Worm (Caenorhabditis elegans): ENCODE data around the gene H35N09.1.

H35N09.1 gene

DNA sequence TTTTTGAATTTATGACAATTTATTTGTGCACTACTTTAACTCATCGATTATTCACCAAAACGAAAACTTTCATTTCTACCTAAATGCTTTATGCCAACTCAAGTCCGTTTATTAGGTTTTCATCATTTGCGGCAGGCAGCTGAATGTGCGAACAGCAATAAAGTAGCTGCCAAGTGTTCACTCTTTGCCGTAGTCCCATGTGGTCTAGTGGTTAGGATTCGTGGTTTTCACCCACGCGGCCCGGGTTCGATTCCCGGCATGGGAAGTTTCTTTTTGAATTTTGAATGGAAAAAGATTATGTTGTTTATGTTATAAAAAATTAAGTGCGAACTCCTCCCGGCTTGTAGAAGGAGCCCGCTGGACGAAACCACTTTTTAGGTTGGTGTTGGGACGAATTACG is 41.1 kb downstream of the H35N09.1 start (continued):
- TF ChIP-seq nhr-237 (tag; optimal IDR thresholded peaks at IDR 0.05) (no peak), ztf-1 (GFP tag; conservative IDR thresholded peaks at IDR 0.05) (no peak), ama-1 (optimal IDR thresholded peaks at IDR 0.05) (no peak), Y55F3AM.14 (GFP tag; optimal IDR thresholded peaks at IDR 0.05) (peak; percentile 36), sma-3 (GFP tag; optimal IDR thresholded peaks at IDR 0.05) (peak; percentile 39), unc-39 (tag; optimal IDR thresholded peaks at IDR 0.05) (no peak), sem-4 (tag; optimal IDR thresholded peaks at IDR 0.05) (no peak), skn-1 (tag; optimal IDR thresholded peaks at IDR 0.05) (no peak)

DNA sequence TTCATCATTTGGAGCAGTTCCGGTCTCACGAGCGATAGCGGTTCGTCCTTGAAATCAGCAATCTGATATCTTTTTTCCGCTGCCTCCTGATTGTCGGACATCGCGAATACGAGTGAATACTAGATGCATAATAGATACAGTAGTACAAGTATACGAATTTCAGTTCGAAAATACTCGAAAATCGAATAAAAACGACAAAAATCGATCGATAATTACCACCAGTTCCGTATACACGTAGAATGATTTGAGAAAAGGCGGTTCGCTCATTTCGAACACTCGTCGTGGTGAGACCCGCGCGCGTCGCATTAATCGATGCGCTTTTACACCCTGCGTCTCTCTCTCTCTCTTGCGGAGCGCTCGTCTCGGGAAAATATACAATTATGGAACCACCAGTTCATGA is 41.9 kb downstream of the H35N09.1 start, which contains the start of gene F12D9.2:
Gene F12D9.2, minus strand, starts transcription at position 101 of the 400 bp plus-strand sequence.
- TF ChIP-seq unc-39 (tag; optimal IDR thresholded peaks at IDR 0.05) = no peak
- TF ChIP-seq ztf-4 (tag; optimal IDR thresholded peaks at IDR 0.05) = no peak
- no peak for TF ChIP-seq mbf-1 (tag; optimal IDR thresholded peaks at IDR 0.05)
- no peak for TF ChIP-seq dmd-4 (tag; optimal IDR thresholded peaks at IDR 0.05)
- no peak for TF ChIP-seq ceh-82 (tag; optimal IDR thresholded peaks at IDR 0.05)
- no peak for TF ChIP-seq aly-2 (tag; optimal IDR thresholded peaks at IDR 0.05)
- no peak for TF ChIP-seq Y55F3AM.14 (GFP tag; optimal IDR thresholded peaks at IDR 0.05)
- no peak for TF ChIP-seq elt-3 (tag; optimal IDR thresholded peaks at IDR 0.05)

DNA sequence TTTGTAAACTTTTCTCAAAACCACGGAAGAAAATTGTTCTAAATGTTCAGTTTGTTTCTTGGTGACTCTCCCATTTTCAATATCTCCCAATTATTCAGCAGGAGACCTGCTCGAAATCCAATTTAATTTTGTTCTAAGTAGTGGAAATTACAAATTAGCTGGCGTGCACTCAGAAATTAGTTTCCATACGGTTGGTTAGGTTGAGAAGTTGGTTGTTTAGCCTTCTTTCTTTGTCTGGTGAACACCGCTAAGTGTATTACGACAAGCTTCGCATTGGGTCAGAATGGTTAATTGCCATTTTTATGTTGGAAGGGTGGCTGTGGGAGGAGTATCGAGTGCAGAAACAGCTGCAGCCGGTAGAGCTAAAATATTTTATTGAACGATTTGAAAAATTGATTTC is 43.4 kb downstream of the H35N09.1 start:
- no peak for TF ChIP-seq ztf-11 (tag; optimal IDR thresholded peaks at IDR 0.05)
- TF ChIP-seq unc-55 (GFP tag; optimal IDR thresholded peaks at IDR 0.05) = no peak
- no peak for TF ChIP-seq ZK546.5 (tag; optimal IDR thresholded peaks at IDR 0.05)

DNA sequence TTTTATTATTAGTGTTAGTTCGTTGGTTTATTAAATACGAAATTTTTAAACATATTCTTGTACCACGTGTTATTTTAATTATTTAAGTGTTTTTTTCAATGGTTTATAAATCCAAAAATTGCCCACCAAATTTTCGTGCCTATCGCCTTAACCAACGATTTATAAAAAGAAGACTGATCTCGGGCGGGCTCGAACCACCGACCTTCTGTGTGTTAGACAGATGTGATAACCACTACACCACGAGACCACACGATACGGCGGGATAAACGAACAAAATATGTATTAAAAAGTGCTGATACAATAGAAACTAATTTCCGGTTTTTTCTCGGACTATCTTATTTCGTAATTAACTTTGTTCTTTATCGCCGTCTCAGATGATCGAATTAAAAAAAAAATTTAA is 45.4 kb downstream of the H35N09.1 start:
- peak; percentile 34 for TF ChIP-seq sma-9 (GFP tag; optimal IDR thresholded peaks at IDR 0.05)
- TF ChIP-seq sma-9 (tag; optimal IDR thresholded peaks at IDR 0.05) = no peak
- peak; percentile 7 for TF ChIP-seq egl-27 (tag; optimal IDR thresholded peaks at IDR 0.05)
- TF ChIP-seq R02D3.7 (tag; optimal IDR thresholded peaks at IDR 0.05) = no peak
- peak; percentile 49 for TF ChIP-seq sma-3 (GFP tag; optimal IDR thresholded peaks at IDR 0.05)
- no peak for TF ChIP-seq nhr-23 (tag; optimal IDR thresholded peaks at IDR 0.05)

DNA sequence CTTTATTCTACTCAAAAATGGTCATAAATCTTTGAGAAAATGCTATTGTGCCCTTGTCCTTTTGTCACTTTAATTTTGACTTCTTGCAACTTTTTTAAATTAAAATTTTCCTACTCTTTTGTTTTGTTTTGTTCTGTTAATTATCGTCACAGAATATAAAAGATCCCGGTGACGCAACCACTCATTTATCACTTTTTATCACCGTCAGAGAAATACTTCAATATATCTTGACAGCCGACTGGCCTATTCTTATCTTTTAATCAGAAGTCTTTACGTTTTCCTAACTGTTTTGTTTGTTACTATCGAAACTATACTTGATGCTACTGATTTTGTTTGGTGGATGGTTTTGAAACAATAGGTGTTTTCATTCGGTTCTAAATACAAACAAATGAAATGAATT is 50.9 kb downstream of the H35N09.1 start:
- TF ChIP-seq elt-3 (tag; optimal IDR thresholded peaks at IDR 0.05) (no peak), sma-3 (GFP tag; optimal IDR thresholded peaks at IDR 0.05) (no peak), nhr-25 (tag; optimal IDR thresholded peaks at IDR 0.05) (no peak), ceh-16 (tag; optimal IDR thresholded peaks at IDR 0.05) (no peak), unc-55 (GFP tag; optimal IDR thresholded peaks at IDR 0.05) (no peak), lsy-2 (tag; optimal IDR thresholded peaks at IDR 0.05) (no peak), nhr-12 (tag; optimal IDR thresholded peaks at IDR 0.05) (no peak), dmd-4 (tag; optimal IDR thresholded peaks at IDR 0.05) (no peak), Y55F3AM.14 (GFP tag; optimal IDR thresholded peaks at IDR 0.05) (no peak), alr-1 (tag; optimal IDR thresholded peaks at IDR 0.05) (no peak), mdl-1 (tag; optimal IDR thresholded peaks at IDR 0.05) (no peak), mbf-1 (tag; optimal IDR thresholded peaks at IDR 0.05) (no peak), nhr-6 (tag; optimal IDR thresholded peaks at IDR 0.05) (no peak), sma-9 (GFP tag; optimal IDR thresholded peaks at IDR 0.05) (no peak), sma-9 (tag; optimal IDR thresholded peaks at IDR 0.05) (no peak)
